Worm (Caenorhabditis elegans) whole organism, young adult: ENCODE data around the gene E02H1.6.
A peak's percentile ranks its signal among the peaks of the same experiment; 100 is the strongest.

Source experiments
- F22D6.2 ChIP-seq: sonication (generic microtip); optimal IDR thresholded peaks from 2 replicates; lab custom pipeline; 2016; ENCODE audit warnings: mild to moderate bottlenecking, missing genetic modification characterization, missing compliant biosample characterization
- F23B12.7 ChIP-seq: sonication (generic microtip); optimal IDR thresholded peaks from 2 replicates; lab custom pipeline; 2017; ENCODE audit warnings: missing genetic modification characterization, mild to moderate bottlenecking, missing compliant biosample characterization, antibody characterized with exemption, moderate library complexity; ENCODE audit not compliant: insufficient read depth
- F37B4.10 ChIP-seq: fragments of 200-800 bp; sonication (Bioruptor generic); IDR thresholded peaks from 2 replicates; pipeline ENCODE4 v1.3.6; 2022; ENCODE audit warnings: missing genetic modification characterization, missing compliant biosample characterization
- F39B2.1 ChIP-seq: fragments of 200-800 bp; sonication (Bioruptor generic); IDR thresholded peaks from 2 replicates; pipeline ENCODE4 v1.3.6; 2022; ENCODE audit warnings: missing genetic modification reagents, missing genetic modification characterization, missing compliant biosample characterization
- T07F8.4 ChIP-seq: sonication (generic microtip); optimal IDR thresholded peaks from 2 replicates; lab custom pipeline; 2016; ENCODE audit warnings: mild to moderate bottlenecking, missing genetic modification characterization, moderate library complexity, missing compliant biosample characterization
- T26A5.8 ChIP-seq: sonication (generic microtip); optimal IDR thresholded peaks from 2 replicates; lab custom pipeline; 2016; ENCODE audit warnings: missing genetic modification characterization, missing compliant biosample characterization
- Y56A3A.18 ChIP-seq: fragments of 200-800 bp; sonication (Bioruptor generic); IDR thresholded peaks from 2 replicates; pipeline ENCODE4 v1.3.6; 2022; ENCODE audit warnings: missing genetic modification reagents, missing genetic modification characterization, missing compliant biosample characterization
- Y67H2A.10 ChIP-seq: fragments of 200-800 bp; sonication (Bioruptor generic); conservative IDR thresholded peaks from 2 replicates; pipeline ENCODE4 v1.3.6; 2022; ENCODE audit warnings: missing genetic modification reagents, missing genetic modification characterization, missing compliant biosample characterization
- akir-1 ChIP-seq: fragments of 200-800 bp; sonication (Bioruptor generic); optimal IDR thresholded peaks from 2 replicates; lab custom pipeline; 2018; ENCODE audit warnings: mild to moderate bottlenecking, missing genetic modification characterization, moderate library complexity, missing compliant biosample characterization
- ccch-3 ChIP-seq: fragments of 200-800 bp; sonication (Bioruptor generic); optimal IDR thresholded peaks from 2 replicates; lab custom pipeline; 2018; ENCODE audit warnings: mild to moderate bottlenecking, missing genetic modification characterization, missing compliant biosample characterization
- ceh-100 ChIP-seq: fragments of 200-800 bp; sonication (Bioruptor generic); IDR thresholded peaks from 2 replicates; pipeline ENCODE4 v1.3.6; 2022; ENCODE audit warnings: missing genetic modification reagents, missing genetic modification characterization, missing compliant biosample characterization
- ceh-27 ChIP-seq: fragments of 200-800 bp; sonication (Bioruptor generic); optimal IDR thresholded peaks from 2 replicates; lab custom pipeline; 2018; ENCODE audit warnings: mild to moderate bottlenecking, missing genetic modification characterization, moderate library complexity, missing compliant biosample characterization
- chd-7 ChIP-seq: sonication (generic microtip); optimal IDR thresholded peaks from 2 replicates; lab custom pipeline; 2016; ENCODE audit warnings: mild to moderate bottlenecking, missing genetic modification characterization, moderate library complexity, missing compliant biosample characterization
- dox-1 ChIP-seq: fragments of 200-800 bp; sonication (Bioruptor generic); IDR thresholded peaks from 2 replicates; pipeline ENCODE4 v1.3.6; 2022; ENCODE audit warnings: missing genetic modification reagents, missing genetic modification characterization, missing compliant biosample characterization
- dpl-1 ChIP-seq: fragments of 150-350 bp; optimal IDR thresholded peaks from 2 replicates; lab custom pipeline; 2014; ENCODE audit warnings: missing biosample characterization, missing genetic modification reagents, missing genetic modification characterization
- egl-18 ChIP-seq: fragments of 200-800 bp; sonication (Bioruptor generic); IDR thresholded peaks from 2 replicates; pipeline ENCODE4 v1.3.6; 2022; ENCODE audit warnings: missing genetic modification reagents, missing genetic modification characterization, missing compliant biosample characterization
- egl-44 ChIP-seq: fragments of 200-800 bp; sonication (Bioruptor generic); IDR thresholded peaks from 2 replicates; pipeline ENCODE4 v1.3.6; 2022; ENCODE audit warnings: missing genetic modification reagents, missing genetic modification characterization, missing compliant biosample characterization
- gei-17 ChIP-seq: fragments of 200-800 bp; sonication (Bioruptor generic); optimal IDR thresholded peaks from 2 replicates; lab custom pipeline; 2018; ENCODE audit warnings: mild to moderate bottlenecking, missing genetic modification characterization, missing compliant biosample characterization
- him-1 ChIP-seq: sonication (generic microtip); optimal IDR thresholded peaks from 2 replicates; lab custom pipeline; 2016; ENCODE audit warnings: missing genotype, missing genetic modification reagents, missing genetic modification characterization, missing compliant biosample characterization
- hmg-1.2 ChIP-seq: fragments of 200-800 bp; sonication (Bioruptor generic); IDR thresholded peaks from 2 replicates; pipeline ENCODE4 v1.3.6; 2022; ENCODE audit warnings: missing genetic modification reagents, missing genetic modification characterization, missing compliant biosample characterization
- hsf-1 ChIP-seq: fragments of 200-800 bp; sonication (Bioruptor generic); IDR thresholded peaks from 2 replicates; pipeline ENCODE4 v1.3.6; 2022; ENCODE audit warnings: missing genetic modification reagents, missing genetic modification characterization, missing compliant biosample characterization
- let-607 ChIP-seq, 2 experiments: fragments of 200-800 bp in 1 of 2; sonication (Bioruptor generic) in 1 of 2; sonication (generic microtip) in 1 of 2; optimal IDR thresholded peaks; 2 replicates each; lab custom pipeline; 2016 to 2018; ENCODE audit warnings: mild to moderate bottlenecking in 2 of 2, missing compliant biosample characterization in 2 of 2, missing genetic modification characterization in 2 of 2, moderate library complexity in 2 of 2, missing genotype in 1 of 2
- lsy-27 ChIP-seq: sonication (generic microtip); optimal IDR thresholded peaks from 2 replicates; lab custom pipeline; 2017; ENCODE audit warnings: missing genetic modification characterization, mild to moderate bottlenecking, missing compliant biosample characterization, antibody characterized with exemption, missing genotype, borderline replicate concordance; ENCODE audit not compliant: insufficient read depth
- madf-6 ChIP-seq: fragments of 200-800 bp; sonication (Bioruptor generic); IDR thresholded peaks from 2 replicates; pipeline ENCODE4 v1.3.6; 2022; ENCODE audit warnings: missing genetic modification reagents, missing genetic modification characterization, missing compliant biosample characterization
- mxl-1 ChIP-seq: sonication (generic microtip); optimal IDR thresholded peaks from 2 replicates; lab custom pipeline; 2016; ENCODE audit warnings: missing genetic modification characterization, missing compliant biosample characterization
- nfyb-1 ChIP-seq: fragments of 200-800 bp; sonication (Bioruptor generic); IDR thresholded peaks from 2 replicates; pipeline ENCODE4 v1.3.6; 2022; ENCODE audit warnings: missing genetic modification reagents, missing genetic modification characterization, missing compliant biosample characterization
- nhr-179 ChIP-seq: sonication (generic microtip); optimal IDR thresholded peaks from 2 replicates; lab custom pipeline; 2016; ENCODE audit warnings: mild to moderate bottlenecking, missing genetic modification characterization, missing compliant biosample characterization
- nhr-90 ChIP-seq: sonication (generic microtip); optimal IDR thresholded peaks from 2 replicates; lab custom pipeline; 2016; ENCODE audit warnings: missing genotype, mild to moderate bottlenecking, missing genetic modification characterization, missing compliant biosample characterization
- rcor-1 ChIP-seq: fragments of 200-800 bp; sonication (Bioruptor generic); IDR thresholded peaks from 2 replicates; pipeline ENCODE4 v1.3.6; 2022; ENCODE audit warnings: missing genetic modification reagents, missing genetic modification characterization, missing compliant biosample characterization
- sea-2 ChIP-seq: fragments of 200-800 bp; sonication (Bioruptor generic); IDR thresholded peaks from 2 replicates; pipeline ENCODE4 v1.3.6; 2022; ENCODE audit warnings: missing genetic modification characterization, missing compliant biosample characterization
- snpc-4 ChIP-seq, 5 experiments: fragments of 150-350 bp in 1 of 5; sonication (generic microtip) in 4 of 5; optimal IDR thresholded peaks; 2 replicates each; lab custom pipeline; 2014 to 2018; ENCODE audit warnings: missing genetic modification characterization in 5 of 5, missing biosample characterization in 3 of 5, antibody characterized with exemption in 2 of 5, mild to moderate bottlenecking in 2 of 5, missing compliant biosample characterization in 2 of 5, missing genotype in 2 of 5, moderate library complexity in 2 of 5, missing genetic modification reagents in 1 of 5
- zfh-2 ChIP-seq: fragments of 200-800 bp; sonication (Bioruptor generic); conservative IDR thresholded peaks from 2 replicates; pipeline ENCODE4 v1.3.6; 2022; ENCODE audit warnings: missing genetic modification reagents, missing genetic modification characterization, missing compliant biosample characterization
- ztf-3 ChIP-seq: fragments of 200-800 bp; sonication (Bioruptor generic); optimal IDR thresholded peaks from 2 replicates; lab custom pipeline; 2018; ENCODE audit warnings: mild to moderate bottlenecking, missing genetic modification characterization, missing compliant biosample characterization
- ztf-6 ChIP-seq: fragments of 200-800 bp; sonication (Bioruptor generic); IDR thresholded peaks from 2 replicates; pipeline ENCODE4 v1.3.6; 2022; ENCODE audit warnings: missing genetic modification reagents, missing genetic modification characterization, missing compliant biosample characterization

Gene E02H1.6

ce11 chrII:9573412-9573811 lies 23.1 kb upstream of the E02H1.6 start:
- TF ChIP-seq T26A5.8 (tag; lab: Kevin White, UChicago) (no peak), chd-7 (tag; lab: Kevin White, UChicago) (no peak), nhr-90 (tag; lab: Kevin White, UChicago) (no peak), Y56A3A.18 (GFP tag; lab: Robert Waterston, UW) (no peak), egl-44 (GFP tag; lab: Robert Waterston, UW) (no peak), nhr-179 (no peak), hmg-1.2 (GFP tag; lab: Robert Waterston, UW) (no peak), gei-17 (no peak), madf-6 (GFP tag; lab: Robert Waterston, UW) (no peak), F23B12.7 (tag; lab: Kevin White, UChicago) (no peak), F37B4.10 (GFP tag; lab: Robert Waterston, UW) (no peak), nfyb-1 (GFP tag; lab: Robert Waterston, UW) (no peak)
- TF ChIP-seq, all 124 proteins: peak for 0

ce11 chrII:9574406-9574805 lies 22.1 kb upstream of the E02H1.6 start:
- TF ChIP-seq F22D6.2 (no peak), egl-18 (0 out of 2 replicates have a peak, but pooled peaks have one; percentile 27), dpl-1 (GFP tag; lab: Kevin White, UChicago) (no peak), zfh-2 (GFP tag; lab: Robert Waterston, UW) (0 out of 2 replicates have a peak, but pooled peaks have one; percentile 16), T07F8.4 (tag; lab: Kevin White, UChicago) (no peak), ceh-27 (GFP tag; lab: Kevin White, UChicago) (peak; percentile 14), chd-7 (tag; lab: Kevin White, UChicago) (peak; percentile 13), sea-2 (GFP tag; lab: Robert Waterston, UW) (no peak)

ce11 chrII:9575670-9576069 lies 20.8 kb upstream of the E02H1.6 start, which contains the start of gene exc-7:
Gene exc-7 (plus strand): TSS chrII:9575970.
- no peak for TF ChIP-seq lsy-27 (tag; lab: Kevin White, UChicago)
- TF ChIP-seq hsf-1 (GFP tag; lab: Robert Waterston, UW), result no peak
- TF ChIP-seq akir-1, result no peak
- TF ChIP-seq snpc-4 (GFP tag; optimal IDR thresholded peaks at IDR 0.05; lab: Kevin White, UChicago), result no peak
- no peak for TF ChIP-seq snpc-4 (tag; optimal IDR thresholded peaks at IDR 0.05; lab: Kevin White, UChicago)
- no peak for TF ChIP-seq hmg-1.2 (GFP tag; lab: Robert Waterston, UW)
- TF ChIP-seq ccch-3, result no peak
- no peak for TF ChIP-seq F39B2.1 (GFP tag; lab: Robert Waterston, UW)
- no peak for TF ChIP-seq let-607 (tag; optimal IDR thresholded peaks at IDR 0.05; lab: Kevin White, UChicago)
- TF ChIP-seq dox-1 (GFP tag; lab: Robert Waterston, UW), result no peak
- TF ChIP-seq rcor-1 (GFP tag; lab: Robert Waterston, UW), result no peak
- no peak for TF ChIP-seq ztf-3 (GFP tag; lab: Kevin White, UChicago)
- no peak for TF ChIP-seq ceh-100 (GFP tag; lab: Robert Waterston, UW)
- TF ChIP-seq egl-18, result no peak
- TF ChIP-seq ztf-6 (GFP tag; lab: Robert Waterston, UW), result no peak
- TF ChIP-seq mxl-1 (tag; lab: Kevin White, UChicago), result no peak
- TF ChIP-seq him-1, result no peak
- no peak for TF ChIP-seq Y67H2A.10 (GFP tag; lab: Robert Waterston, UW)
- TF ChIP-seq sea-2 (GFP tag; lab: Robert Waterston, UW), result no peak
